Fruit fly (Drosophila melanogaster) whole organism, prepupa: ENCODE measurements around the gene Ptp10D.
A peak's percentile ranks its signal among the peaks of the same experiment; 100 is the strongest.

ENCODE experiments used
- CG11294 ChIP-seq: fragments of 200-800 bp; sonication (Bioruptor generic); IDR thresholded peaks from 2 replicates; pipeline ENCODE4 v1.3.6; 2022; ENCODE audit warnings: missing biosample characterization, missing genetic modification characterization
- CG11762 ChIP-seq: fragments of 200-800 bp; sonication (Bioruptor generic); optimal IDR thresholded peaks from 3 replicates; lab custom pipeline; 2016; ENCODE audit warnings: missing biosample characterization, missing genetic modification characterization; ENCODE audit not compliant: insufficient read depth
- CG11902 ChIP-seq: fragments of 200-800 bp; sonication (Bioruptor generic); optimal IDR thresholded peaks from 3 replicates; lab custom pipeline; 2016; ENCODE audit warnings: missing biosample characterization, missing genetic modification characterization
- CG1621 ChIP-seq: fragments of 200-800 bp; sonication (Bioruptor generic); optimal IDR thresholded peaks from 3 replicates; lab custom pipeline; 2018; ENCODE audit warnings: missing biosample characterization, mild to moderate bottlenecking, missing genetic modification characterization
- CG16779 ChIP-seq: fragments of 200-800 bp; sonication (Bioruptor generic); optimal IDR thresholded peaks from 3 replicates; lab custom pipeline; 2017; ENCODE audit warnings: missing biosample characterization, mild to moderate bottlenecking, missing genetic modification characterization
- CG3032 ChIP-seq: fragments of 200-800 bp; optimal IDR thresholded peaks from 2 replicates; lab custom pipeline; 2019; ENCODE audit warnings: missing biosample characterization, mild to moderate bottlenecking, missing genetic modification characterization, moderate library complexity
- CG31627 ChIP-seq: fragments of 200-800 bp; sonication (Bioruptor generic); optimal IDR thresholded peaks from 3 replicates; lab custom pipeline; 2016; ENCODE audit warnings: missing biosample characterization, missing genetic modification characterization
- CG32006 ChIP-seq: fragments of 200-800 bp; sonication (Bioruptor generic); optimal IDR thresholded peaks from 3 replicates; lab custom pipeline; 2017; ENCODE audit warnings: missing biosample characterization, mild to moderate bottlenecking, missing genetic modification characterization
- CG34406 ChIP-seq: fragments of 200-800 bp; sonication (Bioruptor generic); optimal IDR thresholded peaks from 3 replicates; lab custom pipeline; 2016; ENCODE audit warnings: missing biosample characterization, missing genetic modification characterization
- CG4318 ChIP-seq: fragments of 200-800 bp; sonication (Bioruptor generic); optimal IDR thresholded peaks from 3 replicates; lab custom pipeline; 2017; ENCODE audit warnings: missing biosample characterization, mild to moderate bottlenecking, missing genetic modification characterization
- CG6163 ChIP-seq: fragments of 200-800 bp; sonication (Bioruptor generic); IDR thresholded peaks from 3 replicates; pipeline ENCODE4 v1.3.6; 2022; ENCODE audit warnings: missing biosample characterization, missing genetic modification characterization
- CG6854 ChIP-seq: fragments of 200-800 bp; sonication (Bioruptor generic); optimal IDR thresholded peaks from 2 replicates; lab custom pipeline; 2017; ENCODE audit warnings: missing biosample characterization, mild to moderate bottlenecking, missing genetic modification characterization
- CG7368 ChIP-seq: fragments of 200-800 bp; sonication (Bioruptor generic); optimal IDR thresholded peaks from 3 replicates; lab custom pipeline; 2016; ENCODE audit warnings: missing biosample characterization, missing genetic modification characterization
- CG8319 ChIP-seq: fragments of 200-800 bp; sonication (Bioruptor generic); optimal IDR thresholded peaks from 3 replicates; lab custom pipeline; 2016; ENCODE audit warnings: missing biosample characterization, missing genetic modification characterization
- CG8632 ChIP-seq: fragments of 200-800 bp; sonication (Bioruptor generic); optimal IDR thresholded peaks from 3 replicates; lab custom pipeline; 2016; ENCODE audit warnings: missing biosample characterization, missing genetic modification characterization
- CG9139 ChIP-seq: fragments of 200-800 bp; sonication (Bioruptor generic); optimal IDR thresholded peaks from 3 replicates; lab custom pipeline; 2017; ENCODE audit warnings: missing biosample characterization, mild to moderate bottlenecking, missing genetic modification characterization
- Eip75B ChIP-seq: fragments of 200-800 bp; sonication (Bioruptor generic); optimal IDR thresholded peaks from 3 replicates; lab custom pipeline; 2016; ENCODE audit warnings: missing biosample characterization, missing genetic modification characterization
- Eip78C ChIP-seq: fragments of 200-800 bp; sonication (Bioruptor generic); peaks from one replicate; lab custom pipeline; 2016; ENCODE audit warnings: missing biosample characterization, missing genetic modification characterization
- Eip93F ChIP-seq: fragments of 200-800 bp; sonication (Bioruptor generic); optimal IDR thresholded peaks from 2 replicates; lab custom pipeline; 2016; ENCODE audit warnings: missing biosample characterization, mild to moderate bottlenecking, missing genetic modification characterization
- Ets21C ChIP-seq: fragments of 200-800 bp; sonication (Bioruptor generic); optimal IDR thresholded peaks from 3 replicates; lab custom pipeline; 2016; ENCODE audit warnings: missing biosample characterization, missing genetic modification characterization
- Gug ChIP-seq: fragments of 200-800 bp; sonication (Bioruptor generic); IDR thresholded peaks from 2 replicates; pipeline ENCODE4 v1.3.6; 2022; ENCODE audit warnings: missing biosample characterization, missing genetic modification characterization
- Hr38 ChIP-seq: sonication (Bioruptor generic); optimal IDR thresholded peaks from 2 replicates; lab custom pipeline; 2016; ENCODE audit warnings: missing biosample characterization, missing genetic modification characterization
- Hr39 ChIP-seq: fragments of 200-800 bp; sonication (Bioruptor generic); optimal IDR thresholded peaks from 2 replicates; lab custom pipeline; 2016; ENCODE audit warnings: missing biosample characterization, missing genetic modification characterization
- Hr4 ChIP-seq: fragments of 200-800 bp; sonication (Bioruptor generic); optimal IDR thresholded peaks from 3 replicates; lab custom pipeline; 2016; ENCODE audit warnings: missing biosample characterization, missing genetic modification characterization
- Lpt ChIP-seq: fragments of 200-800 bp; sonication (Bioruptor generic); optimal IDR thresholded peaks from 3 replicates; lab custom pipeline; 2016; ENCODE audit warnings: missing biosample characterization, missing genetic modification characterization
- OdsH ChIP-seq: fragments of 200-800 bp; sonication (Bioruptor generic); optimal IDR thresholded peaks from 3 replicates; lab custom pipeline; 2016; ENCODE audit warnings: missing biosample characterization, missing genetic modification characterization
- Smox ChIP-seq: fragments of 200-800 bp; sonication (Bioruptor generic); optimal IDR thresholded peaks from 3 replicates; lab custom pipeline; 2016; ENCODE audit warnings: missing biosample characterization, missing genetic modification characterization
- Sox102F ChIP-seq: fragments of 200-800 bp; sonication (Bioruptor generic); optimal IDR thresholded peaks from 2 replicates; lab custom pipeline; 2016; ENCODE audit warnings: missing biosample characterization, mild to moderate bottlenecking, missing genetic modification characterization
- Sox14 ChIP-seq: fragments of 200-800 bp; sonication (Bioruptor generic); optimal IDR thresholded peaks from 3 replicates; lab custom pipeline; 2016; ENCODE audit warnings: missing biosample characterization, missing genetic modification characterization
- Sox15 ChIP-seq: fragments of 200-800 bp; sonication (Bioruptor generic); optimal IDR thresholded peaks from 3 replicates; lab custom pipeline; 2016; ENCODE audit warnings: missing biosample characterization, missing genetic modification characterization
- dac ChIP-seq: fragments of 200-800 bp; sonication (Bioruptor generic); optimal IDR thresholded peaks from 2 replicates; lab custom pipeline; 2017; ENCODE audit warnings: missing biosample characterization, mild to moderate bottlenecking, missing genetic modification characterization
- dsx ChIP-seq: fragments of 200-800 bp; optimal IDR thresholded peaks from 3 replicates; lab custom pipeline; 2019; ENCODE audit warnings: missing biosample characterization, mild to moderate bottlenecking, missing genetic modification characterization, moderate library complexity; ENCODE audit not compliant: poor library complexity, severe bottlenecking
- eg ChIP-seq: fragments of 200-800 bp; sonication (Bioruptor generic); IDR thresholded peaks from 3 replicates; pipeline ENCODE4 v1.3.6; 2022; ENCODE audit warnings: missing biosample characterization, missing genetic modification characterization
- fd59A ChIP-seq: fragments of 200-800 bp; sonication (Bioruptor generic); optimal IDR thresholded peaks from 2 replicates; lab custom pipeline; 2017; ENCODE audit warnings: missing biosample characterization, mild to moderate bottlenecking, missing genetic modification characterization, missing genetic modification reagents
- fkh ChIP-seq: fragments of 200-800 bp; sonication (Bioruptor generic); optimal IDR thresholded peaks from 3 replicates; lab custom pipeline; 2017; ENCODE audit warnings: missing biosample characterization, mild to moderate bottlenecking, missing genetic modification characterization, moderate library complexity
- lz ChIP-seq: fragments of 200-800 bp; sonication (Bioruptor generic); optimal IDR thresholded peaks from 3 replicates; lab custom pipeline; 2016; ENCODE audit warnings: missing biosample characterization, missing genetic modification characterization
- net ChIP-seq: fragments of 200-800 bp; sonication (Bioruptor generic); optimal IDR thresholded peaks from 3 replicates; lab custom pipeline; 2016; ENCODE audit warnings: missing biosample characterization, missing genetic modification characterization
- vri ChIP-seq: fragments of 200-800 bp; sonication (Bioruptor generic); optimal IDR thresholded peaks from 3 replicates; lab custom pipeline; 2016; ENCODE audit warnings: missing biosample characterization, mild to moderate bottlenecking, missing genetic modification characterization

The Ptp10D gene

dm6 chrX:11715937-11716730 is 94.3 kb downstream of the Ptp10D start (continued):
- TF ChIP-seq CG34406 (peak; percentile 92), CG16779 (peak; percentile 81), dac (GFP tag; lab: Kevin White, UChicago) (peak; percentile 73), CG3032 (tag; lab: Kevin White, UChicago) (peak; percentile 92), CG6854 (peak; percentile 75), CG9139 (GFP tag; lab: Kevin White, UChicago) (peak; percentile 84), CG7368 (GFP tag; lab: Kevin White, UChicago) (peak; percentile 73), CG4318 (GFP tag; lab: Kevin White, UChicago) (peak; percentile 83), Eip78C (peak; percentile 99), dsx (GFP tag; lab: Kevin White, UChicago) (peak; percentile 88), CG11762 (GFP tag; lab: Kevin White, UChicago) (peak; percentile 82), fd59A (GFP tag; lab: Kevin White, UChicago) (peak; percentile 86), Sox14 (GFP tag; lab: Kevin White, UChicago) (peak; percentile 93), net (GFP tag; lab: Kevin White, UChicago) (peak; percentile 92), Smox (peak; percentile 89), CG11294 (GFP tag; lab: Robert Waterston, UW) (peak; percentile 67), CG6163 (GFP tag; lab: Robert Waterston, UW) (peak; percentile 93)

dm6 chrX:11716731-11717326 is 95.0 kb downstream of the Ptp10D start, which contains the start of gene prtp:
Gene prtp, plus strand, starts transcription at chrX:11716756.
- TF ChIP-seq CG31627 (no peak), Eip75B (no peak), dac (GFP tag; lab: Kevin White, UChicago) (no peak), CG1621 (tag; lab: Kevin White, UChicago) (peak; percentile 90), fkh (GFP tag; lab: Kevin White, UChicago) (no peak), Ets21C (GFP tag; lab: Kevin White, UChicago) (no peak), Eip93F (GFP tag; lab: Kevin White, UChicago) (peak; percentile 80), Lpt (GFP tag; lab: Kevin White, UChicago) (no peak), Sox15 (GFP tag; lab: Kevin White, UChicago) (no peak), CG8319 (no peak), lz (GFP tag; lab: Kevin White, UChicago) (no peak), CG4318 (GFP tag; lab: Kevin White, UChicago) (no peak), Eip78C (peak; percentile 57), OdsH (GFP tag; lab: Kevin White, UChicago) (no peak), CG9139 (GFP tag; lab: Kevin White, UChicago) (no peak), Gug (GFP tag; lab: Robert Waterston, UW) (no peak)

dm6 chrX:11717892-11718291 is 96.1 kb downstream of the Ptp10D start:
- TF ChIP-seq eg (GFP tag; lab: Robert Waterston, UW) (no peak), Sox102F (GFP tag; lab: Kevin White, UChicago) (no peak), Sox14 (GFP tag; lab: Kevin White, UChicago) (peak; percentile 56), lz (GFP tag; lab: Kevin White, UChicago) (no peak), Eip78C (peak; percentile 12), CG11902 (GFP tag; lab: Kevin White, UChicago) (no peak), Smox (no peak), CG11294 (GFP tag; lab: Robert Waterston, UW) (no peak), CG6854 (no peak), Hr4 (GFP tag; lab: Kevin White, UChicago) (no peak), vri (GFP tag; lab: Kevin White, UChicago) (peak; percentile 71), Hr39 (GFP tag; lab: Kevin White, UChicago) (no peak), CG32006 (GFP tag; lab: Kevin White, UChicago) (no peak), CG8632 (GFP tag; lab: Kevin White, UChicago) (no peak), Eip93F (GFP tag; lab: Kevin White, UChicago) (no peak), Hr38 (GFP tag; lab: Kevin White, UChicago) (no peak), CG16779 (no peak), CG7368 (GFP tag; lab: Kevin White, UChicago) (no peak), net (GFP tag; lab: Kevin White, UChicago) (no peak), CG34406 (no peak)
